Worm (Caenorhabditis elegans): ENCODE data around the gene lgc-37.

lgc-37 gene

DNA sequence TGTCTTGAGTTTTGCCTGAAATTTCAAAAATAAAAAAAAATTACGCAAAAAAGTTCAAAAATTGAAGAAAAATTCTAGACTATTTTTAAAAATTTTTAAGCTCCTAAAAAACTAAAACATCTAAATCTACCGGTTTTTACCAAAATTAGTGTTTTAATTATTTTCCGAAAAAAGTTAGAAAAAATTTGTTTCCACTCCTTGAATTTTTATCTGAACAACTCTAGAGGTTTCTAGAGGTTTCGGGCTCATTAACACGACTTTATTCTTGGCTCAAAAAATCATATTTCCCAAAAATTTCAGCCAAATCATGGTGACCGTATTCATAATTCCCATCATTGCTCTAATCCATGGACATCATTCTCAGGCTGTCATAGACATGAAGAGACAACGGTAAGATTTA is at the start of gene lgc-37:
Gene lgc-37, plus strand, starts transcription at position 301 of the 400 bp plus-strand sequence.
- TF ChIP-seq ama-1 (optimal IDR thresholded peaks at IDR 0.05): no peak
- TF ChIP-seq sox-4 (tag; optimal IDR thresholded peaks at IDR 0.05): no peak
- no peak for TF ChIP-seq pqm-1 (tag; optimal IDR thresholded peaks at IDR 0.05)
- no peak for TF ChIP-seq fkh-10 (GFP tag; optimal IDR thresholded peaks at IDR 0.05)
- TF ChIP-seq nhr-11 (tag; optimal IDR thresholded peaks at IDR 0.05): no peak
- TF ChIP-seq ahr-1 (tag; optimal IDR thresholded peaks at IDR 0.05): no peak
- no peak for TF ChIP-seq eyg-1 (tag; optimal IDR thresholded peaks at IDR 0.05)
- TF ChIP-seq lim-6 (tag; optimal IDR thresholded peaks at IDR 0.05): no peak
- TF ChIP-seq hlh-30 (tag; optimal IDR thresholded peaks at IDR 0.05; ENCODE audit: insufficient read depth): no peak
- TF ChIP-seq dmd-4 (tag; optimal IDR thresholded peaks at IDR 0.05; ENCODE audit: borderline replicate concordance): no peak

DNA sequence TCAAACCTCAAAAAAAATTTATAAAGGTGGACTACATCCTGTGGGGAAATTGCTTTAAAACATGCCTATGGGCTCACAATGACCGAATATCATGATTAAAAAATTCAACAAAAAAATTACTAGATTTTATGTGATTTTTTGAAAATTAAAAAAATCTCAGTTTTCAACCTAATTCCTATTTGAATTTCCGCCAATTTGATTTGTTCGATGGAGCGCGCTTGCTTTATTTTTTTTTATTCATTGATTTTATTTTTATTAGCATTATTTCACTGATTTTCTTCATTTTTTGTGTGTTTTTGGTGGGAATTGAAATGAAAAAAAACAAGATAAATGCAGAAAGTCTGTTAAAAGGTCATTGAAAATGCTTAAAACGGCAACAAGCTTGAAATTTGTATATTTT is 46.0 kb upstream of the lgc-37 start:
- no peak for TF ChIP-seq hlh-13 (GFP tag; optimal IDR thresholded peaks at IDR 0.05)
- TF ChIP-seq ceh-14 (tag; optimal IDR thresholded peaks at IDR 0.05): no peak
- TF ChIP-seq nfya-1 (tag; optimal IDR thresholded peaks at IDR 0.05): no peak
- no peak for TF ChIP-seq K02D7.2 (tag; optimal IDR thresholded peaks at IDR 0.05)
- TF ChIP-seq ztf-16 (tag; optimal IDR thresholded peaks at IDR 0.05): no peak
- TF ChIP-seq pax-1 (tag; optimal IDR thresholded peaks at IDR 0.05): no peak
- no peak for TF ChIP-seq ceh-2 (tag; optimal IDR thresholded peaks at IDR 0.05)
- no peak for TF ChIP-seq elt-2 (tag; optimal IDR thresholded peaks at IDR 0.05)
- no peak for TF ChIP-seq ceh-18 (tag; optimal IDR thresholded peaks at IDR 0.05)
- TF ChIP-seq gmeb-2 (tag; optimal IDR thresholded peaks at IDR 0.05): no peak
- no peak for TF ChIP-seq che-1 (tag; optimal IDR thresholded peaks at IDR 0.05)
- no peak for TF ChIP-seq pros-1 (tag; optimal IDR thresholded peaks at IDR 0.05)
- no peak for TF ChIP-seq ceh-48 (tag; optimal IDR thresholded peaks at IDR 0.05)
- no peak for TF ChIP-seq sox-2 (GFP tag; IDR thresholded peaks at IDR 0.05)
- TF ChIP-seq pha-4 (tag; optimal IDR thresholded peaks at IDR 0.05): no peak

DNA sequence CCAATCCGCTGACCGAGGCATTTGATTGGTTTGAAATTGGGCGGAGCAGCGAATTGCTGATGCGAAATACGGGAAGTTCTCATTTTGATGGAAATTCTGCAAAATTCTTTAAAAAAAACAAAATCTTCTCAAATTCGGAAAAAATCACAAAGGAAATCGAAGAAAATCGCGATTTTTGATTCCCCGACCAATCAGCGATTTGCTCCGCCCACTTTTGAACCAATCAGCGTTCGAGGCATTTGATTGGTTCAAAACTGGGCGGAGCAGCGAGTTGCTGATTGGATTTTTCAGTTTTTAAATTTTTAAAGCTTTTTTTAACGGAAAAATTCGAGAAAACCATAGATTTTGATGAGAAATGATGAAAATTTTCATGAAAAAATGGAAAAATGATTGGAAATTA is 44.6 kb upstream of the lgc-37 start:
- TF ChIP-seq pqm-1 (tag; optimal IDR thresholded peaks at IDR 0.05) (no peak), nfya-1 (tag; optimal IDR thresholded peaks at IDR 0.05) (peak; percentile 70)

DNA sequence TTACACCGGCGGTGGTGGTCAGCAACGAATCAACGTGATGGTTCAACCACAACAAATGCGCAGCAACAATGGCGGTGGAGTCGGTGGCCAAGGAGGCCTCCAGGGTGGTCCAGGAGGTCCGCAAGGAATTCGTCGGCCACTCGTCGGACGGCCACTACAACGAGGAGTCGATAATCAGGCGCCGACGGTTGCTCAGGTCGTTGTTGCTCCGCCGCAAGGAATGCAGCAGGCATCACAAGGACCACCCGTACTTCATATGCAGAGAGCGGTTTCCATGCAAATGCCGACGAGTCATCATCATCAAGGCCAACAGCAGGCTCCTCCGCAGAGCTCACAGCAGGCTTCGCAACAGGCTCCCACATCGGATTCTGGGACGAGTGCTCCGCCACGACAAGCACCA is 41.4 kb upstream of the lgc-37 start:
- TF ChIP-seq ceh-6 (GFP tag; optimal IDR thresholded peaks at IDR 0.05) (no peak), fkh-6 (tag; optimal IDR thresholded peaks at IDR 0.05) (no peak), K02D7.2 (tag; optimal IDR thresholded peaks at IDR 0.05) (no peak), C38D4.7 (GFP tag; optimal IDR thresholded peaks at IDR 0.05) (no peak), unc-55 (GFP tag; optimal IDR thresholded peaks at IDR 0.05) (no peak), F13H6.1 (tag; optimal IDR thresholded peaks at IDR 0.05) (no peak), Y22D7AL.16 (tag; optimal IDR thresholded peaks at IDR 0.05) (no peak), nhr-232 (tag; optimal IDR thresholded peaks at IDR 0.05) (no peak)

DNA sequence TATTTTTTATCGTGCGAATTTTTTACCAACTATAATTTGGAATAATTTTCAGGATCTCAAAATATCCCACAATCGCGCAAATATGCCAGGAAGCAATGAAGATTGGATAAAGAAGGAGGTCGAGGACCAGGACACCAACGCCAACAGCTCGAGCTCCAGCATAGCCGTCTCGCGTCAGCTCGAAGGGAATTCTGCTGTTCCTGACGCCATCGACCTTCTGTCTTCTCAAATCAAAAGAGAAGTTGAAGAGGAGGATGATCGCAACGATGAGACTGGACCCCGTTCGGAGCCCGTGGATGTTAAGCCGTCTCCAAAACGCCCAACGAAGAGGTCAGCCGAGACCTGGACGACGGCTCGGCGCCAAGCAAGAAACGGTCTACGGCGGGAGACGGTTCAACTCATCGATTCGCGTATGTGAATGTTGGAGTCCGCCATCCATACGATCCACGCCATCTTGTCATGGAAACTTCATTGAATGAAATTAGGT is 38.5 kb upstream of the lgc-37 start, which contains the start of gene Y111B2A.21:
Gene Y111B2A.21, plus strand, starts transcription at position 51 of the 487 bp plus-strand sequence.
- TF ChIP-seq pros-1 (tag; optimal IDR thresholded peaks at IDR 0.05) (no peak), lin-11 (tag; optimal IDR thresholded peaks at IDR 0.05) (no peak), dmd-4 (tag; optimal IDR thresholded peaks at IDR 0.05; ENCODE audit: borderline replicate concordance) (no peak), C38D4.7 (GFP tag; optimal IDR thresholded peaks at IDR 0.05) (no peak), ztf-16 (tag; optimal IDR thresholded peaks at IDR 0.05) (no peak), syd-9 (tag; optimal IDR thresholded peaks at IDR 0.05) (no peak), sox-2 (GFP tag; IDR thresholded peaks at IDR 0.05) (no peak), T23F11.4 (GFP tag; optimal IDR thresholded peaks at IDR 0.05) (no peak), C08G9.2 (tag; optimal IDR thresholded peaks at IDR 0.05) (no peak), fkh-10 (GFP tag; optimal IDR thresholded peaks at IDR 0.05) (no peak), sdc-2 (tag; optimal IDR thresholded peaks at IDR 0.05) (no peak), ceh-24 (tag; optimal IDR thresholded peaks at IDR 0.05) (no peak), ceh-48 (tag; optimal IDR thresholded peaks at IDR 0.05) (no peak), pat-9 (tag; optimal IDR thresholded peaks at IDR 0.05) (no peak), pha-4 (tag; optimal IDR thresholded peaks at IDR 0.05) (no peak), ceh-31 (tag; optimal IDR thresholded peaks at IDR 0.05) (no peak), ttx-3 (tag; optimal IDR thresholded peaks at IDR 0.05) (no peak), pqm-1 (tag; optimal IDR thresholded peaks at IDR 0.05) (no peak), nfya-1 (tag; optimal IDR thresholded peaks at IDR 0.05) (no peak)
